Fruit fly (Drosophila melanogaster): ENCODE data around the gene CG17075.

CG17075 gene

DNA sequence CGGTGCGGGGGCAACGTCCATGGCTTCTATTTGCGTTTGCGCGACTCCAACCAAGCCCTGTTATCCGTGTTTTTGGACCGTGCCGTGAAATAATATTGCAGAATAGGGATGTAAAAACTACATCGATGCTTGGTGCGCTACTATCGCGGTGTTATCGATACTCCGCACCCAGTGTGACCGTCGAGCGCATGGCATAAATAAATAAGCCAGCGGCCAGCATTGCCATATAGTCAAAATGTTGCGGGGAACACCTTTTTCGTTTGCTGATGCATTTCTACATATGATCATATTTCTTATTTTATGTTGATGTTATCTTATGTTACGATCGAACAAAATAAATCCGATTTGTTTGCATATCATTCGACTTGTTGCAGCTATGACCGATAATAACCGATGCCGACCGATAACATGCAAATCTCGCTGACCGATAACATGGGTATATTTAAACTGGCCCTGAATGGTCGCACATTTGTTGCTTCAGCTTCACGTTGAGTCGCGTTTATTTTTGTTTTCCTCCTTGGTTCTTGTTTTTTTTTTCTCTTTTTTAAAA lies 9.9 kb upstream of the CG17075 start, which contains the start of gene smo:
TSS of gene smo (plus strand) at position 461 of the 550 bp plus-strand sequence.
- TF ChIP-seq ey (GFP tag; optimal IDR thresholded peaks at IDR 0.05) (peak; percentile 25), Dfd (GFP tag; optimal IDR thresholded peaks at IDR 0.05) (no peak), Jra (GFP tag; optimal IDR thresholded peaks at IDR 0.05) (peak; percentile 5), h (GFP tag; optimal IDR thresholded peaks at IDR 0.05) (no peak), jim (GFP tag; optimal IDR thresholded peaks at IDR 0.05) (no peak), Hnf4 (GFP tag; optimal IDR thresholded peaks at IDR 0.05) (no peak), GATAd (GFP tag; optimal IDR thresholded peaks at IDR 0.05) (no peak), Myc (optimal IDR thresholded peaks at IDR 0.05) (peak; percentile 46), psq (GFP tag; optimal IDR thresholded peaks at IDR 0.05) (no peak), tai (GFP tag; optimal IDR thresholded peaks at IDR 0.05) (no peak), pan (optimal IDR thresholded peaks at IDR 0.05) (no peak), HLH106 (tag; optimal IDR thresholded peaks at IDR 0.05) (peak; percentile 7), Hr83 (GFP tag; optimal IDR thresholded peaks at IDR 0.05; ENCODE audit: poor library complexity, severe bottlenecking) (peak; percentile 49), Hr78 (GFP tag; optimal IDR thresholded peaks at IDR 0.05) (no peak), lola (GFP tag; optimal IDR thresholded peaks at IDR 0.05) (no peak), brk (GFP tag; optimal IDR thresholded peaks at IDR 0.05) (no peak), br (GFP tag; optimal IDR thresholded peaks at IDR 0.05) (no peak), Rel (GFP tag; optimal IDR thresholded peaks at IDR 0.05) (no peak), Rel (tag; optimal IDR thresholded peaks at IDR 0.05) (peak; percentile 87), rgr (GFP tag; optimal IDR thresholded peaks at IDR 0.05) (no peak), dmrt93B (GFP tag; optimal IDR thresholded peaks at IDR 0.05) (no peak), CG9705 (GFP tag; optimal IDR thresholded peaks at IDR 0.05) (no peak), Mio (GFP tag; optimal IDR thresholded peaks at IDR 0.05) (no peak), OdsH (GFP tag; optimal IDR thresholded peaks at IDR 0.05) (no peak), dl (GFP tag; optimal IDR thresholded peaks at IDR 0.05; ENCODE audit: insufficient read depth in 1 of 2, partially characterized antibody in 2 of 2) (no peak), sage (GFP tag; optimal IDR thresholded peaks at IDR 0.05) (no peak), CG32264 (GFP tag; optimal IDR thresholded peaks at IDR 0.05) (no peak), usp (GFP tag; optimal IDR thresholded peaks at IDR 0.05) (no peak), foxo (GFP tag; optimal IDR thresholded peaks at IDR 0.05) (no peak), sv (GFP tag; optimal IDR thresholded peaks at IDR 0.05) (no peak)

DNA sequence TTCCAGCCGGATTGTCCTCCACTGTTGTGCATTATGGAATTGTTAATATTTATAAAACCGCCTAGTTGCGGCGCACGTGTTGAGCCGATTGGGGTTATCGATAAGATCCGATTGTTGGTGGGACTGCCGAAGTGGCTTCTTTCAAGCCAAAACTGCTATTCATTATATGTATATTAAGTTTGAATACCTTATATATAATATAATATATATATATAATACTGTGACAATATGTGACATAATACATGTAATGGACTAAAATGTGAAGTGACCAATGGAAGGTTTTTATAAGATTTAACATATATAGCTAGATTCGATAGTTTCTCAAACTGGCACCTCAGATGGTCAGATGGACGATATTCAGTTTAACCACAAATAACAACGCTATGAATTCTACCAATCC lies 6.3 kb upstream of the CG17075 start, which contains the start of the genes mbm and CG11555:
TSS of gene mbm (minus strand) at position 113 of the 400 bp plus-strand sequence.
TSS of gene CG11555 (plus strand) at position 234 of the 400 bp plus-strand sequence.
- TF ChIP-seq Sp1 (GFP tag; optimal IDR thresholded peaks at IDR 0.05) (peak; percentile 40), h (GFP tag; optimal IDR thresholded peaks at IDR 0.05) (no peak), Rel (GFP tag; optimal IDR thresholded peaks at IDR 0.05) (no peak), Rel (tag; optimal IDR thresholded peaks at IDR 0.05) (peak; percentile 6), sv (GFP tag; optimal IDR thresholded peaks at IDR 0.05) (no peak), Myc (optimal IDR thresholded peaks at IDR 0.05) (peak; percentile 94), rgr (GFP tag; optimal IDR thresholded peaks at IDR 0.05) (no peak), dsf (GFP tag; optimal IDR thresholded peaks at IDR 0.05; ENCODE audit: borderline replicate concordance) (no peak), HLH106 (tag; optimal IDR thresholded peaks at IDR 0.05) (peak; percentile 56), brk (GFP tag; optimal IDR thresholded peaks at IDR 0.05) (no peak)

DNA sequence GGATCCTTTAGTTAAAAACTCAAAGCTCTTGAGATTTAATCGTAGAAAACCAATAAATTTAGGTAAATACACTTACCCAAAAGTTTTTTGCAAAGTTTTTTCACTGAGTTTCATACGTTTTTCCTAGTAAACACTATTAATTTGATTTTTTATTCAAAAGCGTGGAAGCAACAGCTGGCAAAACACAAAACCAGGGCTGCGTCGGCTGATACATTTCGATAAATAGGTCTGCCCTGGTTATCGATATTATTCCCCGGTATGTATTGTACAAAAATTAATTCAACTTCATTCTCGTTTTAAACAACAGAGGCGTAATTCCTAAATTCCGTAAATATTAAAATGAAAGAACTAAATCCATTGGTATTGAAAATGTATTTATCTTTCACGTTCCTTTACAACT lies 4.2 kb upstream of the CG17075 start, which contains the start of gene Dus1:
TSS of gene Dus1 (minus strand) at position 192 of the 400 bp plus-strand sequence.
- TF ChIP-seq dsf (GFP tag; optimal IDR thresholded peaks at IDR 0.05; ENCODE audit: borderline replicate concordance): no peak
- no peak for TF ChIP-seq Jra (GFP tag; optimal IDR thresholded peaks at IDR 0.05)
- no peak for TF ChIP-seq Abd-B (GFP tag; optimal IDR thresholded peaks at IDR 0.05)
- no peak for TF ChIP-seq sage (GFP tag; optimal IDR thresholded peaks at IDR 0.05)
- no peak for TF ChIP-seq rgr (GFP tag; optimal IDR thresholded peaks at IDR 0.05)
- TF ChIP-seq CG32264 (GFP tag; optimal IDR thresholded peaks at IDR 0.05): no peak
- TF ChIP-seq pan (optimal IDR thresholded peaks at IDR 0.05): no peak
- no peak for TF ChIP-seq Hr78 (GFP tag; optimal IDR thresholded peaks at IDR 0.05)
- TF ChIP-seq psq (GFP tag; optimal IDR thresholded peaks at IDR 0.05): no peak
- TF ChIP-seq woc (GFP tag; optimal IDR thresholded peaks at IDR 0.05): no peak
- no peak for TF ChIP-seq fru (GFP tag; optimal IDR thresholded peaks at IDR 0.05)
- no peak for TF ChIP-seq ey (GFP tag; optimal IDR thresholded peaks at IDR 0.05)
- no peak for TF ChIP-seq usp (GFP tag; optimal IDR thresholded peaks at IDR 0.05)
- TF ChIP-seq GATAd (GFP tag; optimal IDR thresholded peaks at IDR 0.05): no peak
- no peak for TF ChIP-seq Myc (optimal IDR thresholded peaks at IDR 0.05)
- TF ChIP-seq tai (GFP tag; optimal IDR thresholded peaks at IDR 0.05): no peak
- TF ChIP-seq dmrt93B (GFP tag; optimal IDR thresholded peaks at IDR 0.05): no peak
- TF ChIP-seq Dfd (GFP tag; optimal IDR thresholded peaks at IDR 0.05): no peak
- no peak for TF ChIP-seq HLH106 (tag; optimal IDR thresholded peaks at IDR 0.05)

All from whole organism, wandering third instar larva.